Worm (Caenorhabditis elegans): Measurements from ENCODE around the gene ugt-36.

DNA sequence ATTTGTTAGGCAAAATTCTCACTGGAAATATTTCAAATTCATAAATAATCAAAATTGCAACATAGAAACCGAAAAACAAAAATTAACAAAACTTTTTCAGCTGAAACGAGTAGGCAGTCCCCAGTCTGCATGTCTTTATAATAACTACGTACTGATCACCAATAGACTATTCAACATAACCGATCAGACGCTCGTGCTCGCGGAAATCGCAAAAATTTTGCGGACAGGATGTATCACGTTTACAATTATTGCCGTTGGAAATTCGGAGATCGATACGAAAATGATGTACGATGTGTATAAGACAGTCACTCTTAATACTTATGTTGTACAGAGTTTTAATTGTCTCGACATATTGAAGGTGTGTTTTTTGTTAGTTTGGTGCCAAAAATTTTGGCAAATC, 34.5 kb downstream of the ugt-36 start:
- TF ChIP-seq W03F9.2 (tag; optimal IDR thresholded peaks at IDR 0.05) (no peak), dao-5 (tag; optimal IDR thresholded peaks at IDR 0.05) (no peak), him-1 (tag; optimal IDR thresholded peaks at IDR 0.05) (no peak)

Data from whole organism, L4/young adult.